Worm (Caenorhabditis elegans) whole organism, L4 larva: ENCODE measurements around the gene gpdh-2.

Source experiments
- F26F4.8 ChIP-seq: fragments of 200-800 bp; sonication (Bioruptor generic); conservative IDR thresholded peaks from 2 replicates; pipeline ENCODE4 v1.3.6; 2022; ENCODE audit warnings: missing genetic modification characterization, missing compliant biosample characterization
- aha-1 ChIP-seq: fragments of 150-350 bp; peaks from one replicate; lab custom pipeline; 2014; ENCODE audit warnings: missing biosample characterization, missing genetic modification characterization
- ceh-82 ChIP-seq: sonication (generic microtip); optimal IDR thresholded peaks from 2 replicates; lab custom pipeline; 2017; ENCODE audit warnings: missing biosample characterization, missing genetic modification characterization
- ces-1 ChIP-seq: fragments of 150-350 bp; sonication (generic microtip); optimal IDR thresholded peaks from 4 replicates; lab custom pipeline; 2014; ENCODE audit warnings: missing biosample characterization, missing genetic modification reagents, missing genetic modification characterization
- ctbp-1 ChIP-seq: fragments of 200-800 bp; sonication (Bioruptor generic); IDR thresholded peaks from 2 replicates; pipeline ENCODE4 v1.3.6; 2022; ENCODE audit warnings: missing genetic modification reagents, missing genetic modification characterization, missing compliant biosample characterization
- daf-16 ChIP-seq, 3 experiments: sonication (generic microtip); optimal IDR thresholded peaks; 2 replicates each; lab custom pipeline; 2016 to 2017; ENCODE audit warnings: missing genetic modification characterization in 3 of 3, missing genetic modification reagents in 3 of 3, mild to moderate bottlenecking in 2 of 3, missing compliant biosample characterization in 2 of 3, missing biosample characterization in 1 of 3, moderate library complexity in 1 of 3
- daf-8 ChIP-seq: fragments of 200-800 bp; sonication (Bioruptor generic); IDR thresholded peaks from 2 replicates; pipeline ENCODE4 v1.3.6; 2022; ENCODE audit warnings: missing genetic modification characterization, missing compliant biosample characterization
- dmd-6 ChIP-seq: fragments of 200-800 bp; sonication (Bioruptor generic); IDR thresholded peaks from 2 replicates; pipeline ENCODE4 v1.3.6; 2022; ENCODE audit warnings: missing genetic modification reagents, missing genetic modification characterization, missing compliant biosample characterization
- dve-1 ChIP-seq: sonication (generic microtip); optimal IDR thresholded peaks from 2 replicates; lab custom pipeline; 2017; ENCODE audit warnings: antibody characterized with exemption, mild to moderate bottlenecking, missing genetic modification characterization, missing compliant biosample characterization; ENCODE audit not compliant: insufficient read depth
- egl-43 ChIP-seq: fragments of 200-800 bp; sonication (Bioruptor generic); IDR thresholded peaks from 2 replicates; pipeline ENCODE4 v1.3.6; 2022; ENCODE audit warnings: missing genetic modification reagents, missing genetic modification characterization, missing compliant biosample characterization
- fkh-10 ChIP-seq: fragments of 150-350 bp; optimal IDR thresholded peaks from 2 replicates; lab custom pipeline; 2014; ENCODE audit warnings: missing biosample characterization, missing genetic modification reagents, missing genetic modification characterization
- hif-1 ChIP-seq, 2 experiments: sonication (generic microtip); optimal IDR thresholded peaks; 2 replicates each; lab custom pipeline; 2016 to 2017; ENCODE audit warnings: missing compliant biosample characterization in 2 of 2, missing genetic modification characterization in 2 of 2, missing genetic modification reagents in 2 of 2, missing genotype in 2 of 2, mild to moderate bottlenecking in 1 of 2
- hlh-11 ChIP-seq: fragments of 200-800 bp; sonication (Bioruptor generic); optimal IDR thresholded peaks from 2 replicates; lab custom pipeline; 2018; ENCODE audit warnings: mild to moderate bottlenecking, missing genetic modification characterization, missing compliant biosample characterization
- hlh-30 ChIP-seq: sonication (generic microtip); optimal IDR thresholded peaks from 2 replicates; lab custom pipeline; 2017; ENCODE audit warnings: antibody characterized with exemption, mild to moderate bottlenecking, missing genetic modification characterization, missing compliant biosample characterization; ENCODE audit not compliant: insufficient read depth
- hmg-1.1 ChIP-seq: fragments of 200-800 bp; sonication (Bioruptor generic); IDR thresholded peaks from 2 replicates; pipeline ENCODE4 v1.3.6; 2022; ENCODE audit warnings: missing genetic modification reagents, missing genetic modification characterization, missing compliant biosample characterization
- lin-13 ChIP-seq: fragments of 150-350 bp; optimal IDR thresholded peaks from 2 replicates; lab custom pipeline; 2014; ENCODE audit warnings: missing biosample characterization, missing genetic modification reagents, missing genetic modification characterization
- lin-15B ChIP-seq: fragments of 150-350 bp; sonication (generic microtip); optimal IDR thresholded peaks from 3 replicates; lab custom pipeline; 2014; ENCODE audit warnings: missing biosample characterization, missing genetic modification characterization
- lsy-2 ChIP-seq, 2 experiments: fragments of 150-350 bp in 1 of 2; sonication (generic microtip) in 1 of 2; optimal IDR thresholded peaks; 2 replicates each; lab custom pipeline; 2014 to 2017; ENCODE audit warnings: missing biosample characterization in 2 of 2, missing genetic modification characterization in 2 of 2
- mdl-1 ChIP-seq, 2 experiments: fragments of 150-350 bp in 1 of 2; sonication (generic microtip) in 1 of 2; optimal IDR thresholded peaks; 2 replicates each; lab custom pipeline; 2014 to 2017; ENCODE audit warnings: missing biosample characterization in 2 of 2, missing genetic modification characterization in 2 of 2
- mdt-29 ChIP-seq: fragments of 200-800 bp; sonication (Bioruptor generic); IDR thresholded peaks from 2 replicates; pipeline ENCODE4 v1.3.6; 2022; ENCODE audit warnings: missing genetic modification reagents, missing genetic modification characterization, missing compliant biosample characterization
- mep-1 ChIP-seq: fragments of 150-350 bp; sonication (generic microtip); optimal IDR thresholded peaks from 3 replicates; lab custom pipeline; 2014; ENCODE audit warnings: missing biosample characterization, missing genetic modification characterization
- mes-2 ChIP-seq: sonication (generic microtip); optimal IDR thresholded peaks from 2 replicates; lab custom pipeline; 2016; ENCODE audit warnings: missing genotype, mild to moderate bottlenecking, missing genetic modification characterization, missing compliant biosample characterization; ENCODE audit not compliant: poor library complexity, severe bottlenecking
- nhr-11 ChIP-seq: fragments of 150-350 bp; optimal IDR thresholded peaks from 2 replicates; lab custom pipeline; 2014; ENCODE audit warnings: missing biosample characterization, missing genetic modification characterization
- nhr-111 ChIP-seq: fragments of 200-800 bp; sonication (Bioruptor generic); optimal IDR thresholded peaks from 2 replicates; lab custom pipeline; 2018; ENCODE audit warnings: mild to moderate bottlenecking, missing genetic modification characterization, missing compliant biosample characterization
- nhr-25 ChIP-seq: sonication (generic microtip); optimal IDR thresholded peaks from 2 replicates; lab custom pipeline; 2017; ENCODE audit warnings: missing genetic modification characterization, mild to moderate bottlenecking, missing compliant biosample characterization, antibody characterized with exemption, moderate library complexity, borderline replicate concordance; ENCODE audit not compliant: insufficient read depth
- nhr-28 ChIP-seq: fragments of 150-350 bp; optimal IDR thresholded peaks from 2 replicates; lab custom pipeline; 2014; ENCODE audit warnings: missing biosample characterization, missing genetic modification characterization
- rbr-2 ChIP-seq: sonication (generic microtip); optimal IDR thresholded peaks from 2 replicates; lab custom pipeline; 2016; ENCODE audit warnings: missing genotype, missing genetic modification characterization, missing compliant biosample characterization
- set-16 ChIP-seq: fragments of 200-800 bp; sonication (Bioruptor generic); IDR thresholded peaks from 2 replicates; pipeline ENCODE4 v1.3.6; 2022; ENCODE audit warnings: missing genetic modification reagents, missing genetic modification characterization, missing compliant biosample characterization
- spr-3 ChIP-seq: fragments of 200-800 bp; sonication (Bioruptor generic); optimal IDR thresholded peaks from 2 replicates; lab custom pipeline; 2018; ENCODE audit warnings: mild to moderate bottlenecking, missing genetic modification characterization, missing compliant biosample characterization
- tag-97 ChIP-seq: fragments of 200-800 bp; sonication (Bioruptor generic); IDR thresholded peaks from 2 replicates; pipeline ENCODE4 v1.3.6; 2022; ENCODE audit warnings: missing genetic modification characterization, missing compliant biosample characterization
- unc-62 ChIP-seq, 3 experiments: fragments of 150-350 bp in 1 of 3; sonication (generic microtip); optimal IDR thresholded peaks in 2 of 3; peaks in 1 of 3; 1 replicate in 1 of 3; 2 replicates in 2 of 3; lab custom pipeline; 2014 to 2017; ENCODE audit warnings: missing biosample characterization in 3 of 3, missing genetic modification characterization in 3 of 3, missing genetic modification reagents in 3 of 3, missing genotype in 1 of 3
- zfp-3 ChIP-seq: fragments of 200-800 bp; sonication (Bioruptor generic); conservative IDR thresholded peaks from 2 replicates; pipeline ENCODE4 v1.3.6; 2022; ENCODE audit warnings: missing genetic modification reagents, missing genetic modification characterization, missing compliant biosample characterization

The gpdh-2 gene

DNA sequence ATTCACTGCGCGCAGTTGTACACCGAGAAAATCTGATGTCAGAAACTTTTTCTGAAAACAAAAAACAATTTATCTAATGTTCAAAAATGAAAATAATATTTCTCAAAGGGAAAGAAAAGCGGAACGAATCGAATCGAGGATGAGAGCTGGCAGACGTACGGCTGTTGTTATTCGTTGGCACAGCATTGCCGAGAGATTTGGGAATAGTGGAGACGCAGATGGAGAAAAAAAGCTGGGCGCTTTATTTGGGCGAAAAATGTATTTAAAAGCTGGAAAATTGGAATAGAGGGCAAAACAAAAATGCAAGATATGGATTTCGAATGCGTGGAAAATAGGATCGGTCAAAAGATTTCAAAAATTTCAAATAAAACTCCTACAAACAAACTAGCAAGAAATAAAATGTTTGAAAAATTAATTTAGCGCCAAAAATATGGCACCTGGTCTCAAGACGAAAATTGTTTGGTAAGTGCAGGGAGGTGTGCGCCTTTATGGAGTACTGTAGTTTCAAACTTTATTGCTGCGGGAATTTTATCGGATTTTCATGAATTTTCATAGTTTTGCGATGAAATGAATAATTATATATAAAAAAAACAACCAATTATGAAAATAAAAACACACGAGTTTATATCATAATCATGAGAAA lies at the start of gene gpdh-2:
TSS of gene gpdh-2 (minus strand) at position 51 of the 643 bp plus-strand sequence.
- TF ChIP-seq daf-16 (GFP tag; optimal IDR thresholded peaks at IDR 0.05; lab: Kevin White, UChicago) (peak in 1 of 2 experiments; percentile 81), daf-16 (tag; optimal IDR thresholded peaks at IDR 0.05; lab: Kevin White, UChicago) (no peak), nhr-11 (no peak)

DNA sequence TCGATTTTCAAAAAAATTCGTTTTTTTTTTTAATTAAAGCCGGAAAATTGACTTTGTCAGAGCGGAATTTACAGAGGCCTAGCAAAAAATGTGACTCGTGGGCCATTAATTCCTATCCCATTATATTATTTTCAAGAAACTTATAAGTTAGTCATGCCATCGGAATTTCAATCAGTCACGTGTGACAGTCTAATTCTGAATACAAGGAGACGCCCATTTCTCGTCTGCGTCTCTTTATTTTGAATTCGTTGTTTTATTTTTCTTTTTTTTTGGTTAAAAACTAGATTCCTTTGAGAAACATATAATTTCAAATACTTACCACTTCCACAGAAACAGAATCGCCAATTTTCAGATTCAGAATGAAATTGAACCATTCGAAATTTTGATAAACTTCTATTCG lies 49.8 kb upstream of the gpdh-2 start:
- TF ChIP-seq hlh-30 (tag; lab: Kevin White, UChicago): peak; percentile 7
- peak; percentile 2 for TF ChIP-seq dve-1 (tag; lab: Kevin White, UChicago)
- no peak for TF ChIP-seq tag-97 (GFP tag; lab: Robert Waterston, UW)
- TF ChIP-seq, all 104 proteins: peak for 2

DNA sequence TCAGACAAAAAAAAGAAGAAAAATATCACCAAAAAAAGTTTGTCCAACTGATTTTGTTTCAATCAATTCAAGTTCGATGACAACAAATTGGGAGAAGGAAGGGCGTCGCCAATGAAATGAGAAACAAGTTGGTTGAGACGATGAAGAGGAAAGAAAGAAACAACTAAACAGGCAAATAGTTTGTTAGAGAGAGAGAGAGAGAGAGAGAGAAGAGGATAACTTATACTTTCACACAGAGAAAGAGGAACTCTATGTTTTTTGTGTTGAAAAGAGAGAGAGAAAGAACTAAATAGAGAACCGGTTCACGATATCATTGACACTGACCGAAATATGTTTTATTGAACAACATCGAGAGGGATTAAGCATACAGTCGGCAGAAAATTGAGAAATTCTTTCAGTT lies 48.6 kb upstream of the gpdh-2 start:
- TF ChIP-seq nhr-28: peak; percentile 37
- peak in 1 of 2 experiments; percentile 23 for TF ChIP-seq unc-62 (GFP tag; optimal IDR thresholded peaks at IDR 0.05 in 1 of 2; lab: Kevin White, UChicago)
- no peak for TF ChIP-seq unc-62 (tag; optimal IDR thresholded peaks at IDR 0.05; lab: Kevin White, UChicago)
- peak; percentile 22 for TF ChIP-seq mes-2
- no peak for TF ChIP-seq daf-8 (GFP tag; lab: Robert Waterston, UW)

DNA sequence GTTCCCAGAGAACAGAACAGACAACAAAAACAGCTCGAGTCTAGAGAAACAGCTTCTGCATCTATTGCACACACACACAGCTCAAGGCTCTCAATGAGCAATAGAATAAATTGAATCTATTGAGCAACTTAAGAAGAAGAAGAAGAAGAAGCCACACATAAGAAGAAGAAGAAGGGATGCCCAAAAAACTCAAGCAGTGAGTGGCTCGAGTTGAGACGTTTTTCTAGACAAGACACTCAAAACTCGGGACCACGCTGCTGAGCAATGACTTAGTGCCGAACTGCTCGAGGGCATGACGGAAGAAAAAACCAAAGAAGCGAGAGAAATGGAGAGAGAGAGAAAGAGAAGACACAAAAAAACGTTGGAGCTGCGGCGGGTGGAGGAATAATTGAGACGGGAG lies 46.3 kb upstream of the gpdh-2 start:
- TF ChIP-seq zfp-3 (no peak), F26F4.8 (GFP tag; lab: Robert Waterston, UW) (no peak), mdt-29 (no peak), nhr-111 (GFP tag; lab: Kevin White, UChicago) (no peak), ctbp-1 (0 out of 2 replicates have a peak, but pooled peaks have one; percentile 44), nhr-28 (no peak), unc-62 (GFP tag; optimal IDR thresholded peaks at IDR 0.05 in 1 of 2; lab: Kevin White, UChicago) (peak in 1 of 2 experiments; percentile 95), unc-62 (tag; optimal IDR thresholded peaks at IDR 0.05; lab: Kevin White, UChicago) (no peak), hlh-30 (tag; lab: Kevin White, UChicago) (peak; percentile 80), fkh-10 (GFP tag; lab: Kevin White, UChicago) (peak; percentile 83), hif-1 (tag; optimal IDR thresholded peaks at IDR 0.05; lab: Kevin White, UChicago) (peak in 1 of 2 experiments; percentile 11), hlh-11 (tag; lab: Kevin White, UChicago) (peak; percentile 19), mep-1 (tag; lab: Kevin White, UChicago) (peak; percentile 45), ces-1 (GFP tag; lab: Kevin White, UChicago) (peak; percentile 73), mdl-1 (tag; optimal IDR thresholded peaks at IDR 0.05; lab: Kevin White, UChicago) (peak in 1 of 2 experiments; percentile 36), nhr-11 (no peak), hmg-1.1 (0 out of 2 replicates have a peak, but pooled peaks have one; percentile 51), lsy-2 (tag; optimal IDR thresholded peaks at IDR 0.05; lab: Kevin White, UChicago) (peak in 1 of 2 experiments; percentile 1), aha-1 (tag; lab: Kevin White, UChicago) (peak; percentile 90), rbr-2 (tag; lab: Kevin White, UChicago) (peak; percentile 47), lin-13 (GFP tag; lab: Kevin White, UChicago) (no peak), dmd-6 (0 out of 2 replicates have a peak, but pooled peaks have one; percentile 21), set-16 (GFP tag; lab: Robert Waterston, UW) (0 out of 2 replicates have a peak, but pooled peaks have one; percentile 17), ceh-82 (tag; lab: Kevin White, UChicago) (no peak), lin-15B (no peak), spr-3 (GFP tag; lab: Kevin White, UChicago) (no peak), egl-43 (GFP tag; lab: Robert Waterston, UW) (no peak), nhr-25 (no peak)
- TF ChIP-seq, all 104 proteins: peak for 15
